Worm (Caenorhabditis elegans) whole organism, late embryonic: Measurements from ENCODE around the gene R09F10.5.

Experiments
- ama-1 ChIP-seq: fragments of 150-350 bp; optimal IDR thresholded peaks from 2 replicates; lab custom pipeline; 2014
- dmd-4 ChIP-seq: sonication (generic microtip); optimal IDR thresholded peaks from 2 replicates; lab custom pipeline; 2016; ENCODE audit warnings: borderline replicate concordance, missing genetic modification characterization, missing compliant biosample characterization
- fkh-6 ChIP-seq: sonication (generic microtip); optimal IDR thresholded peaks from 2 replicates; lab custom pipeline; 2016; ENCODE audit warnings: missing genetic modification characterization, missing compliant biosample characterization
- nhr-11 ChIP-seq: fragments of 150-350 bp; optimal IDR thresholded peaks from 2 replicates; lab custom pipeline; 2014; ENCODE audit warnings: missing biosample characterization, missing genetic modification characterization
- pag-3 ChIP-seq: sonication (generic microtip); optimal IDR thresholded peaks from 2 replicates; lab custom pipeline; 2016; ENCODE audit warnings: missing compliant biosample characterization, missing genetic modification characterization, borderline replicate concordance
- pha-2 ChIP-seq: sonication (generic microtip); optimal IDR thresholded peaks from 2 replicates; lab custom pipeline; 2017; ENCODE audit warnings: mild to moderate bottlenecking, missing genetic modification characterization, missing compliant biosample characterization
- pqm-1 ChIP-seq: sonication (generic microtip); optimal IDR thresholded peaks from 2 replicates; lab custom pipeline; 2016; ENCODE audit warnings: missing genetic modification characterization, missing compliant biosample characterization
- pros-1 ChIP-seq: fragments of 150-350 bp; optimal IDR thresholded peaks from 2 replicates; lab custom pipeline; 2014; ENCODE audit warnings: missing biosample characterization, missing genetic modification reagents, missing genetic modification characterization
- sdc-2 ChIP-seq: sonication (generic microtip); optimal IDR thresholded peaks from 2 replicates; lab custom pipeline; 2016; ENCODE audit warnings: missing genotype, missing genetic modification characterization, missing compliant biosample characterization
- sox-4 ChIP-seq: sonication (generic microtip); optimal IDR thresholded peaks from 2 replicates; lab custom pipeline; 2017; ENCODE audit warnings: mild to moderate bottlenecking, missing genetic modification characterization, inconsistent platforms, missing compliant biosample characterization
- tbx-2 ChIP-seq: sonication (generic microtip); optimal IDR thresholded peaks from 2 replicates; lab custom pipeline; 2016; ENCODE audit warnings: missing genetic modification characterization, missing compliant biosample characterization
- tbx-7 ChIP-seq: sonication (generic microtip); optimal IDR thresholded peaks from 2 replicates; lab custom pipeline; 2016; ENCODE audit warnings: missing genotype, missing genetic modification characterization, missing compliant biosample characterization
- unc-55 ChIP-seq: sonication (generic microtip); optimal IDR thresholded peaks from 2 replicates; lab custom pipeline; 2017; ENCODE audit warnings: missing biosample characterization, missing genetic modification reagents, missing genetic modification characterization

ce11 chrX:8341675-8342074, 34.2 kb upstream of the R09F10.5 start, which contains the start of gene F55E10.1:
- TF ChIP-seq nhr-11 (tag; lab: Kevin White, UChicago) = no peak
- no peak for TF ChIP-seq sdc-2 (tag; lab: Kevin White, UChicago)
- no peak for TF ChIP-seq dmd-4 (tag; lab: Kevin White, UChicago)
- TF ChIP-seq pqm-1 (tag; lab: Kevin White, UChicago) = no peak
- TF ChIP-seq pros-1 (tag; lab: Kevin White, UChicago) = no peak
- no peak for TF ChIP-seq pag-3 (tag; lab: Kevin White, UChicago)
- TF ChIP-seq fkh-6 (tag; lab: Kevin White, UChicago) = no peak
- no peak for TF ChIP-seq unc-55 (GFP tag; lab: Kevin White, UChicago)
- TF ChIP-seq tbx-2 = no peak
- no peak for TF ChIP-seq tbx-7 (tag; lab: Kevin White, UChicago)
- TF ChIP-seq ama-1 = no peak
- no peak for TF ChIP-seq sox-4
- TF ChIP-seq pha-2 = no peak
